Worm (Caenorhabditis elegans) whole organism, L1 larva: ENCODE data around the gene exc-1.

Source experiments
- C16A3.4 ChIP-seq: fragments of 150-350 bp; optimal IDR thresholded peaks from 2 replicates; lab custom pipeline; 2014; ENCODE audit warnings: missing biosample characterization, missing genetic modification characterization
- aha-1 ChIP-seq: fragments of 150-350 bp; optimal IDR thresholded peaks from 2 replicates; lab custom pipeline; 2014; ENCODE audit warnings: missing biosample characterization, missing genetic modification characterization
- blmp-1 ChIP-seq: fragments of 150-350 bp; optimal IDR thresholded peaks from 2 replicates; lab custom pipeline; 2014; ENCODE audit warnings: missing biosample characterization, missing genetic modification characterization
- ceh-63 ChIP-seq: fragments of 200-800 bp; sonication (Bioruptor generic); optimal IDR thresholded peaks from 2 replicates; lab custom pipeline; 2018; ENCODE audit warnings: mild to moderate bottlenecking, missing genetic modification characterization, missing compliant biosample characterization
- ceh-8 ChIP-seq: fragments of 200-800 bp; sonication (Bioruptor generic); optimal IDR thresholded peaks from 2 replicates; lab custom pipeline; 2018; ENCODE audit warnings: mild to moderate bottlenecking, missing genetic modification characterization, moderate library complexity, missing compliant biosample characterization
- dpl-1 ChIP-seq, 3 experiments: fragments of 150-350 bp in 2 of 3; sonication (generic microtip) in 1 of 3; optimal IDR thresholded peaks; 2 replicates each; lab custom pipeline; 2014 to 2017; ENCODE audit warnings: missing biosample characterization in 3 of 3, missing genetic modification characterization in 3 of 3, missing genetic modification reagents in 3 of 3
- efl-1 ChIP-seq, 4 experiments: fragments of 150-350 bp; optimal IDR thresholded peaks in 3 of 4; peaks in 1 of 4; 1 replicate in 1 of 4; 2 replicates in 3 of 4; lab custom pipeline; 2014; ENCODE audit warnings: missing biosample characterization in 2 of 4, missing genetic modification characterization in 2 of 4, missing genetic modification reagents in 2 of 4
- efl-3 ChIP-seq: fragments of 200-800 bp; sonication (Bioruptor generic); optimal IDR thresholded peaks from 2 replicates; lab custom pipeline; 2018; ENCODE audit warnings: mild to moderate bottlenecking, missing genetic modification characterization, missing compliant biosample characterization
- elt-2 ChIP-seq: sonication (generic microtip); optimal IDR thresholded peaks from 2 replicates; lab custom pipeline; 2016; ENCODE audit warnings: missing genetic modification characterization, mild to moderate bottlenecking, inconsistent platforms, missing compliant biosample characterization, missing genetic modification reagents
- elt-3 ChIP-seq, 6 experiments: fragments of 150-350 bp in 1 of 6; sonication (generic microtip); optimal IDR thresholded peaks; 2 replicates each; lab custom pipeline; 2017 to 2018; ENCODE audit warnings: missing biosample characterization in 6 of 6, missing genetic modification characterization in 6 of 6, inconsistent platforms in 1 of 6
- fkh-4 ChIP-seq: sonication (generic microtip); optimal IDR thresholded peaks from 2 replicates; lab custom pipeline; 2016; ENCODE audit warnings: missing compliant biosample characterization, missing genetic modification characterization, borderline replicate concordance
- fkh-8 ChIP-seq: sonication (generic microtip); optimal IDR thresholded peaks from 2 replicates; lab custom pipeline; 2016; ENCODE audit warnings: mild to moderate bottlenecking, missing genetic modification characterization, missing compliant biosample characterization
- grh-1 ChIP-seq: fragments of 200-800 bp; sonication (Bioruptor generic); IDR thresholded peaks from 2 replicates; pipeline ENCODE4 v1.3.6; 2022; ENCODE audit warnings: missing genetic modification reagents, missing genetic modification characterization, missing compliant biosample characterization
- hlh-17 ChIP-seq: fragments of 200-800 bp; sonication (Bioruptor generic); optimal IDR thresholded peaks from 2 replicates; lab custom pipeline; 2018; ENCODE audit warnings: missing genetic modification characterization, mild to moderate bottlenecking, missing compliant biosample characterization, moderate library complexity, borderline replicate concordance
- isw-1 ChIP-seq: fragments of 200-800 bp; sonication (Bioruptor generic); IDR thresholded peaks from 2 replicates; pipeline ENCODE4 v1.3.6; 2022; ENCODE audit warnings: missing genetic modification characterization, missing compliant biosample characterization
- lin-14 ChIP-seq: fragments of 200-800 bp; sonication (Bioruptor generic); optimal IDR thresholded peaks from 2 replicates; lab custom pipeline; 2018; ENCODE audit warnings: mild to moderate bottlenecking, missing genetic modification characterization, moderate library complexity, missing compliant biosample characterization
- lin-15B ChIP-seq: fragments of 150-350 bp; sonication (generic microtip); optimal IDR thresholded peaks from 3 replicates; lab custom pipeline; 2014; ENCODE audit warnings: missing biosample characterization, missing genetic modification characterization
- lin-35 ChIP-seq, 2 experiments: fragments of 150-350 bp; optimal IDR thresholded peaks; 2 replicates each; lab custom pipeline; 2014; ENCODE audit warnings: missing biosample characterization in 2 of 2, missing genetic modification characterization in 2 of 2, missing genetic modification reagents in 2 of 2
- lir-3 ChIP-seq: sonication (generic microtip); optimal IDR thresholded peaks from 2 replicates; lab custom pipeline; 2016; ENCODE audit warnings: mild to moderate bottlenecking, missing genetic modification characterization, moderate library complexity, missing compliant biosample characterization; ENCODE audit not compliant: poor library complexity
- mdl-1 ChIP-seq, 2 experiments: fragments of 150-350 bp; optimal IDR thresholded peaks; 2 replicates each; lab custom pipeline; 2014 to 2017; ENCODE audit warnings: missing biosample characterization in 2 of 2, missing genetic modification characterization in 2 of 2, inconsistent platforms in 1 of 2
- nhr-19 ChIP-seq: fragments of 200-800 bp; sonication (Bioruptor generic); conservative IDR thresholded peaks from 2 replicates; pipeline ENCODE4 v1.3.6; 2022; ENCODE audit warnings: missing genetic modification characterization, missing compliant biosample characterization
- nhr-20 ChIP-seq: sonication (generic microtip); optimal IDR thresholded peaks from 2 replicates; lab custom pipeline; 2016; ENCODE audit warnings: mild to moderate bottlenecking, missing genetic modification characterization, missing compliant biosample characterization
- nhr-237 ChIP-seq: fragments of 150-350 bp; optimal IDR thresholded peaks from 2 replicates; lab custom pipeline; 2014; ENCODE audit warnings: missing biosample characterization, missing genetic modification characterization
- nhr-47 ChIP-seq: sonication (generic microtip); optimal IDR thresholded peaks from 2 replicates; lab custom pipeline; 2016; ENCODE audit warnings: mild to moderate bottlenecking, missing genetic modification characterization, moderate library complexity, missing compliant biosample characterization
- nhr-71 ChIP-seq: sonication (generic microtip); optimal IDR thresholded peaks from 2 replicates; lab custom pipeline; 2016; ENCODE audit warnings: mild to moderate bottlenecking, missing genetic modification characterization, moderate library complexity, missing compliant biosample characterization
- nhr-85 ChIP-seq: sonication (generic microtip); peaks from one replicate; lab custom pipeline; 2016; ENCODE audit warnings: missing genetic modification characterization, inconsistent platforms, missing compliant biosample characterization
- nhr-90 ChIP-seq: sonication (generic microtip); optimal IDR thresholded peaks from 2 replicates; lab custom pipeline; 2016; ENCODE audit warnings: mild to moderate bottlenecking, missing genetic modification characterization, missing compliant biosample characterization; ENCODE audit not compliant: poor library complexity
- skn-1 ChIP-seq: fragments of 150-350 bp; optimal IDR thresholded peaks from 2 replicates; lab custom pipeline; 2014; ENCODE audit warnings: missing biosample characterization, missing genetic modification characterization
- snpc-4 ChIP-seq: fragments of 150-350 bp; optimal IDR thresholded peaks from 2 replicates; lab custom pipeline; 2014; ENCODE audit warnings: missing biosample characterization, missing genetic modification characterization
- snu-23 ChIP-seq: sonication (generic microtip); optimal IDR thresholded peaks from 2 replicates; lab custom pipeline; 2016; ENCODE audit warnings: missing genetic modification characterization, missing compliant biosample characterization
- sox-4 ChIP-seq: sonication (generic microtip); optimal IDR thresholded peaks from 2 replicates; lab custom pipeline; 2016; ENCODE audit warnings: missing genetic modification characterization, missing compliant biosample characterization
- sup-37 ChIP-seq: fragments of 200-800 bp; sonication (Bioruptor generic); optimal IDR thresholded peaks from 2 replicates; lab custom pipeline; 2018; ENCODE audit warnings: mild to moderate bottlenecking, missing genetic modification characterization, missing compliant biosample characterization
- tlp-1 ChIP-seq: fragments of 150-350 bp; optimal IDR thresholded peaks from 2 replicates; lab custom pipeline; 2014; ENCODE audit warnings: missing biosample characterization, missing genetic modification characterization
- unc-30 ChIP-seq: sonication (generic microtip); optimal IDR thresholded peaks from 2 replicates; lab custom pipeline; 2017; ENCODE audit warnings: missing biosample characterization, missing genetic modification characterization
- unc-62 ChIP-seq: fragments of 150-350 bp; optimal IDR thresholded peaks from 2 replicates; lab custom pipeline; 2014; ENCODE audit warnings: missing biosample characterization, missing genetic modification reagents, missing genetic modification characterization
- unc-86 ChIP-seq: sonication (generic microtip); optimal IDR thresholded peaks from 2 replicates; lab custom pipeline; 2016; ENCODE audit warnings: missing genetic modification characterization, missing compliant biosample characterization
- vab-15 ChIP-seq: sonication (generic microtip); optimal IDR thresholded peaks from 2 replicates; lab custom pipeline; 2017; ENCODE audit warnings: missing genotype, mild to moderate bottlenecking, missing genetic modification characterization, missing compliant biosample characterization
- zag-1 ChIP-seq: fragments of 150-350 bp; optimal IDR thresholded peaks from 2 replicates; lab custom pipeline; 2014; ENCODE audit warnings: missing biosample characterization, missing genetic modification characterization

exc-1 gene

ce11 chrX:15496927-15497605 is 19.9 kb upstream of the exc-1 start, which contains the start of gene suox-1:
suox-1 (plus strand) TSS chrX:15497555.
- TF ChIP-seq nhr-237 (tag; lab: Kevin White, UChicago) (no peak), unc-62 (GFP tag; lab: Kevin White, UChicago) (no peak), lin-14 (peak; percentile 68), zag-1 (no peak), nhr-71 (tag; lab: Kevin White, UChicago) (peak; percentile 53), nhr-19 (GFP tag; lab: Robert Waterston, UW) (0 out of 2 replicates have a peak, but pooled peaks have one; percentile 16), fkh-8 (tag; lab: Kevin White, UChicago) (no peak), efl-1 (optimal IDR thresholded peaks at IDR 0.05; lab: Kevin White, UChicago) (no peak), efl-1 (GFP tag; optimal IDR thresholded peaks at IDR 0.05 in 1 of 2; lab: Kevin White, UChicago) (peak in 1 of 2 experiments; percentile 75), blmp-1 (tag; lab: Kevin White, UChicago) (peak; percentile 43), C16A3.4 (tag; lab: Kevin White, UChicago) (peak; percentile 20), nhr-85 (peak; percentile 92), sox-4 (tag; lab: Kevin White, UChicago) (no peak), ceh-63 (GFP tag; lab: Kevin White, UChicago) (no peak), skn-1 (tag; lab: Kevin White, UChicago) (no peak), elt-3 (tag; optimal IDR thresholded peaks at IDR 0.05; lab: Kevin White, UChicago) (peak in 1 of 6 experiments; percentile 42), isw-1 (GFP tag; lab: Robert Waterston, UW) (no peak), sup-37 (GFP tag; lab: Kevin White, UChicago) (no peak), snpc-4 (tag; lab: Kevin White, UChicago) (no peak), dpl-1 (GFP tag; optimal IDR thresholded peaks at IDR 0.05; lab: Kevin White, UChicago) (peak in 1 of 3 experiments; percentile 12), mdl-1 (tag; optimal IDR thresholded peaks at IDR 0.05; lab: Kevin White, UChicago) (peak in 1 of 2 experiments; percentile 61), snu-23 (peak; percentile 65), fkh-4 (tag; lab: Kevin White, UChicago) (no peak), nhr-20 (peak; percentile 66), efl-3 (GFP tag; lab: Kevin White, UChicago) (no peak), lin-15B (no peak), lin-35 (GFP tag; optimal IDR thresholded peaks at IDR 0.05; lab: Kevin White, UChicago) (peak in 1 of 2 experiments; percentile 57), nhr-90 (tag; lab: Kevin White, UChicago) (peak; percentile 47), unc-86 (no peak), grh-1 (GFP tag; lab: Robert Waterston, UW) (peak; percentile 78), ceh-8 (GFP tag; lab: Kevin White, UChicago) (no peak), hlh-17 (GFP tag; lab: Kevin White, UChicago) (no peak), nhr-47 (tag; lab: Kevin White, UChicago) (peak; percentile 4), lir-3 (tag; lab: Kevin White, UChicago) (no peak)

ce11 chrX:15494154-15494553 is 16.9 kb upstream of the exc-1 start:
- TF ChIP-seq aha-1 (tag; lab: Kevin White, UChicago) (no peak), elt-2 (peak; percentile 57), lin-35 (GFP tag; optimal IDR thresholded peaks at IDR 0.05; lab: Kevin White, UChicago) (peak in 1 of 2 experiments; percentile 29), vab-15 (tag; lab: Kevin White, UChicago) (no peak), tlp-1 (tag; lab: Kevin White, UChicago) (no peak), unc-30 (tag; lab: Kevin White, UChicago) (no peak), efl-1 (optimal IDR thresholded peaks at IDR 0.05; lab: Kevin White, UChicago) (no peak), efl-1 (GFP tag; optimal IDR thresholded peaks at IDR 0.05 in 1 of 2; lab: Kevin White, UChicago) (peak in 1 of 2 experiments; percentile 92), lir-3 (tag; lab: Kevin White, UChicago) (no peak), sup-37 (GFP tag; lab: Kevin White, UChicago) (no peak), nhr-71 (tag; lab: Kevin White, UChicago) (peak; percentile 8)
